Worm (Caenorhabditis elegans) whole organism, L2 larva: Measurements from ENCODE around the gene sna-1.

ENCODE experiments used
- ZK546.5 ChIP-seq: sonication (generic microtip); optimal IDR thresholded peaks from 2 replicates; lab custom pipeline; 2017; ENCODE audit warnings: missing biosample characterization, missing genetic modification characterization
- elt-3 ChIP-seq: sonication (generic microtip); optimal IDR thresholded peaks from 2 replicates; lab custom pipeline; 2017; ENCODE audit warnings: missing biosample characterization, missing genetic modification characterization
- fos-1 ChIP-seq: fragments of 150-350 bp; optimal IDR thresholded peaks from 2 replicates; lab custom pipeline; 2014; ENCODE audit warnings: missing biosample characterization, missing genetic modification characterization
- lin-13 ChIP-seq: fragments of 150-350 bp; optimal IDR thresholded peaks from 2 replicates; lab custom pipeline; 2014; ENCODE audit warnings: missing biosample characterization, missing genetic modification reagents, missing genetic modification characterization
- lin-39 ChIP-seq: fragments of 150-350 bp; optimal IDR thresholded peaks from 2 replicates; lab custom pipeline; 2014; ENCODE audit warnings: missing biosample characterization, missing genetic modification reagents, missing genetic modification characterization
- lsy-2 ChIP-seq, 2 experiments: fragments of 150-350 bp in 1 of 2; sonication (generic microtip) in 1 of 2; optimal IDR thresholded peaks; 2 replicates each; lab custom pipeline; 2014 to 2017; ENCODE audit warnings: missing biosample characterization in 2 of 2, missing genetic modification characterization in 2 of 2
- mab-5 ChIP-seq: fragments of 150-350 bp; optimal IDR thresholded peaks from 2 replicates; lab custom pipeline; 2014; ENCODE audit warnings: missing biosample characterization, missing genetic modification characterization
- mdl-1 ChIP-seq, 2 experiments: fragments of 150-350 bp in 1 of 2; sonication (generic microtip) in 1 of 2; optimal IDR thresholded peaks; 2 replicates each; lab custom pipeline; 2017; ENCODE audit warnings: missing biosample characterization in 2 of 2, missing genetic modification characterization in 2 of 2
- nhr-12 ChIP-seq: fragments of 150-350 bp; optimal IDR thresholded peaks from 2 replicates; lab custom pipeline; 2014; ENCODE audit warnings: missing biosample characterization, missing genetic modification characterization
- nhr-237 ChIP-seq: fragments of 150-350 bp; optimal IDR thresholded peaks from 2 replicates; lab custom pipeline; 2014; ENCODE audit warnings: missing biosample characterization, missing genetic modification characterization
- skn-1 ChIP-seq: sonication (generic microtip); optimal IDR thresholded peaks from 2 replicates; lab custom pipeline; 2017; ENCODE audit warnings: missing biosample characterization, missing genetic modification characterization
- unc-39 ChIP-seq: fragments of 150-350 bp; optimal IDR thresholded peaks from 2 replicates; lab custom pipeline; 2014; ENCODE audit warnings: missing biosample characterization, missing genetic modification characterization
- ztf-11 ChIP-seq: sonication (generic microtip); optimal IDR thresholded peaks from 2 replicates; lab custom pipeline; 2017; ENCODE audit warnings: missing biosample characterization, missing genetic modification characterization
- ztf-4 ChIP-seq: fragments of 150-350 bp; optimal IDR thresholded peaks from 2 replicates; lab custom pipeline; 2014; ENCODE audit warnings: missing biosample characterization, missing genetic modification characterization

DNA sequence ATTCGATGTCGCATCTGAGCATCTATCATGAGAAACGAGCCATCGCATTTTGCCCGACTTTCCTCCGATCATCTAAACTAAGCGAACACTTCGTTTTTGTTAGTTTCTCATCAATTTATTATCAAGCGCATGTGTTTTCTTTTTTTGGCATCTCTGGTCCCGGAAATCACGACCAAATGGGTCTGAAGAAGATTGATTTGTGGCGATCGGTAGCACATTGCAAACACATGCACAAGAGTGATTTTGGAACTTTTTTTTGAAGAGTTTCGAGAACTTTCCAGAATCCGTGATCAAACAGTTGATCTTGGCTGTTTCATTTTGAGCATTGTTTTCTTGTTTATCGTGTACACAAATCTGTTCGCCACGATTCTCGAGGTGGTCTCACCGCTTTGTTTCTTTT, 42.8 kb upstream of the sna-1 start:
- TF ChIP-seq fos-1 (tag; lab: Kevin White, UChicago), result no peak
- TF ChIP-seq nhr-237 (tag; lab: Kevin White, UChicago), result no peak
- TF ChIP-seq lin-13, result no peak
- no peak for TF ChIP-seq lsy-2 (tag; optimal IDR thresholded peaks at IDR 0.05; lab: Kevin White, UChicago)
- no peak for TF ChIP-seq lin-39 (tag; lab: Kevin White, UChicago)
- no peak for TF ChIP-seq ZK546.5 (tag; lab: Kevin White, UChicago)
- no peak for TF ChIP-seq mab-5 (tag; lab: Kevin White, UChicago)
- no peak for TF ChIP-seq ztf-11 (tag; lab: Kevin White, UChicago)
- TF ChIP-seq unc-39 (tag; lab: Kevin White, UChicago), result no peak
- TF ChIP-seq ztf-4, result no peak
- no peak for TF ChIP-seq skn-1 (tag; lab: Kevin White, UChicago)
- TF ChIP-seq elt-3, result no peak
- no peak for TF ChIP-seq nhr-12 (tag; lab: Kevin White, UChicago)
- TF ChIP-seq mdl-1 (tag; optimal IDR thresholded peaks at IDR 0.05; lab: Kevin White, UChicago), result no peak
